Fruit fly (Drosophila melanogaster) whole organism, embryonic: ENCODE results near the gene PIG-C.

ENCODE experiments used
- Aef1 ChIP-seq: fragments of 200-800 bp; sonication (Bioruptor generic); IDR thresholded peaks from 3 replicates; pipeline ENCODE4 v1.3.6; 2022; ENCODE audit warnings: missing biosample characterization, missing genetic modification characterization
- Bdp1 ChIP-seq: fragments of 200-800 bp; sonication (Bioruptor generic); optimal IDR thresholded peaks from 3 replicates; lab custom pipeline; 2016; ENCODE audit warnings: missing biosample characterization, missing genetic modification characterization
- CG10209 ChIP-seq: fragments of 200-800 bp; sonication (Bioruptor generic); optimal IDR thresholded peaks from 3 replicates; lab custom pipeline; 2017; ENCODE audit warnings: missing biosample characterization, mild to moderate bottlenecking, missing genetic modification characterization, missing genetic modification reagents
- CG10366 ChIP-seq: fragments of 200-800 bp; sonication (Bioruptor generic); IDR thresholded peaks from 2 replicates; pipeline ENCODE4 v1.3.6; 2022; ENCODE audit warnings: missing biosample characterization, missing genetic modification characterization
- CG12659 ChIP-seq: fragments of 200-800 bp; sonication (Bioruptor generic); optimal IDR thresholded peaks from 3 replicates; lab custom pipeline; 2017; ENCODE audit warnings: mild to moderate bottlenecking, missing biosample characterization, missing genetic modification reagents, missing genetic modification characterization
- CG12942 ChIP-seq: fragments of 200-800 bp; sonication (Bioruptor generic); optimal IDR thresholded peaks from 3 replicates; lab custom pipeline; 2016; ENCODE audit warnings: missing biosample characterization, missing genetic modification characterization
- CG13296 ChIP-seq: fragments of 200-800 bp; sonication (Bioruptor generic); optimal IDR thresholded peaks from 3 replicates; lab custom pipeline; 2018; ENCODE audit warnings: missing biosample characterization, mild to moderate bottlenecking, missing genetic modification characterization
- CG13624 ChIP-seq: fragments of 200-800 bp; sonication (Bioruptor generic); optimal IDR thresholded peaks from 2 replicates; lab custom pipeline; 2016; ENCODE audit warnings: missing biosample characterization, missing genetic modification characterization
- CG13894 ChIP-seq: fragments of 200-800 bp; sonication (Bioruptor generic); optimal IDR thresholded peaks from 3 replicates; lab custom pipeline; 2018; ENCODE audit warnings: missing biosample characterization, mild to moderate bottlenecking, missing genetic modification characterization, moderate library complexity
- CG1792 ChIP-seq: fragments of 200-800 bp; sonication (Bioruptor generic); optimal IDR thresholded peaks from 2 replicates; lab custom pipeline; 2016; ENCODE audit warnings: missing biosample characterization, missing genetic modification characterization
- CG2678 ChIP-seq: fragments of 200-800 bp; sonication (Bioruptor generic); optimal IDR thresholded peaks from 3 replicates; lab custom pipeline; 2019; ENCODE audit warnings: missing biosample characterization, mild to moderate bottlenecking, missing genetic modification characterization, moderate library complexity
- CG2889 ChIP-seq: fragments of 200-800 bp; sonication (Bioruptor generic); IDR thresholded peaks from 3 replicates; pipeline ENCODE4 v1.3.6; 2022; ENCODE audit warnings: missing biosample characterization, missing genetic modification characterization
- CG30431 ChIP-seq: fragments of 200-800 bp; sonication (Bioruptor generic); optimal IDR thresholded peaks from 2 replicates; lab custom pipeline; 2017; ENCODE audit warnings: missing biosample characterization, missing genetic modification characterization
- CG3407 ChIP-seq: fragments of 200-800 bp; sonication (Bioruptor generic); optimal IDR thresholded peaks from 2 replicates; lab custom pipeline; 2018; ENCODE audit warnings: missing biosample characterization, mild to moderate bottlenecking, missing genetic modification characterization
- CG3838 ChIP-seq: fragments of 200-800 bp; sonication (Bioruptor generic); optimal IDR thresholded peaks from 3 replicates; lab custom pipeline; 2016; ENCODE audit warnings: missing biosample characterization, missing genetic modification characterization
- CG7839 ChIP-seq: fragments of 200-800 bp; sonication (Bioruptor generic); optimal IDR thresholded peaks from 3 replicates; lab custom pipeline; 2018; ENCODE audit warnings: missing biosample characterization, mild to moderate bottlenecking, missing genetic modification characterization, moderate library complexity
- CG8089 ChIP-seq: fragments of 200-800 bp; sonication (Bioruptor generic); optimal IDR thresholded peaks from 3 replicates; lab custom pipeline; 2016; ENCODE audit warnings: missing biosample characterization, missing genetic modification characterization
- CG9817 ChIP-seq: fragments of 200-800 bp; sonication (Bioruptor generic); optimal IDR thresholded peaks from 2 replicates; lab custom pipeline; 2018; ENCODE audit warnings: missing biosample characterization, mild to moderate bottlenecking, missing genetic modification characterization, moderate library complexity
- D ChIP-seq, 2 experiments: fragments of 200-800 bp in 1 of 2; fragments of >200 bp in 1 of 2; sonication (Bioruptor generic) in 1 of 2; optimal IDR thresholded peaks; 2 replicates in 1 of 2; 3 replicates in 1 of 2; lab custom pipeline; 2017; ENCODE audit warnings: mild to moderate bottlenecking in 1 of 2, missing biosample characterization in 1 of 2, missing genetic modification characterization in 1 of 2, missing genetic modification reagents in 1 of 2
- Dbx ChIP-seq: fragments of 200-800 bp; sonication (Bioruptor generic); IDR thresholded peaks from 3 replicates; pipeline ENCODE4 v1.3.6; 2022; ENCODE audit warnings: missing biosample characterization, missing genetic modification characterization
- Dp ChIP-seq: fragments of 200-800 bp; sonication (Bioruptor generic); optimal IDR thresholded peaks from 2 replicates; lab custom pipeline; 2018; ENCODE audit warnings: missing biosample characterization, mild to moderate bottlenecking, missing genetic modification characterization, moderate library complexity
- E2f1 ChIP-seq: fragments of 200-800 bp; sonication (Bioruptor generic); IDR thresholded peaks from 2 replicates; pipeline ENCODE4 v1.3.6; 2022; ENCODE audit warnings: missing biosample characterization, missing genetic modification characterization
- HHEX ChIP-seq: fragments of 200-800 bp; sonication (Bioruptor generic); optimal IDR thresholded peaks from 3 replicates; lab custom pipeline; 2017; ENCODE audit warnings: missing biosample characterization, mild to moderate bottlenecking, missing genetic modification characterization, missing genetic modification reagents
- Hand ChIP-seq: fragments of 200-800 bp; sonication (Bioruptor generic); optimal IDR thresholded peaks from 2 replicates; lab custom pipeline; 2017; ENCODE audit warnings: mild to moderate bottlenecking, missing biosample characterization, missing genetic modification reagents, missing genetic modification characterization
- MESR4 ChIP-seq: fragments of 200-800 bp; sonication (Bioruptor generic); optimal IDR thresholded peaks from 2 replicates; lab custom pipeline; 2018; ENCODE audit warnings: missing biosample characterization, mild to moderate bottlenecking, missing genetic modification characterization, moderate library complexity
- Max ChIP-seq: fragments of 200-800 bp; sonication (Bioruptor generic); optimal IDR thresholded peaks from 2 replicates; lab custom pipeline; 2016; ENCODE audit warnings: missing biosample characterization, mild to moderate bottlenecking, missing genetic modification characterization
- Med ChIP-seq: fragments of 200-800 bp; sonication (Bioruptor generic); peaks from one replicate; lab custom pipeline; 2016; ENCODE audit warnings: missing biosample characterization, missing genetic modification characterization, mild to moderate bottlenecking, inconsistent platforms, moderate library complexity
- NFAT ChIP-seq: fragments of 200-800 bp; sonication (Bioruptor generic); IDR thresholded peaks from 2 replicates; pipeline ENCODE4 v1.3.6; 2022; ENCODE audit warnings: missing biosample characterization, missing genetic modification characterization
- NK7.1 ChIP-seq: fragments of 200-800 bp; sonication (Bioruptor generic); optimal IDR thresholded peaks from 3 replicates; lab custom pipeline; 2016; ENCODE audit warnings: missing biosample characterization, missing genetic modification characterization
- Nf-YA ChIP-seq: fragments of 200-800 bp; sonication (Bioruptor generic); IDR thresholded peaks from 2 replicates; pipeline ENCODE4 v1.3.6; 2022; ENCODE audit warnings: missing biosample characterization, missing genetic modification characterization
- Nf-YB ChIP-seq: fragments of 200-800 bp; sonication (Bioruptor generic); optimal IDR thresholded peaks from 3 replicates; lab custom pipeline; 2019; ENCODE audit warnings: missing biosample characterization, mild to moderate bottlenecking, missing genetic modification characterization, moderate library complexity
- abd-A ChIP-seq: fragments of 200-800 bp; sonication (Bioruptor generic); optimal IDR thresholded peaks from 3 replicates; lab custom pipeline; 2019; ENCODE audit warnings: missing biosample characterization, mild to moderate bottlenecking, missing genetic modification characterization, moderate library complexity
- bab2 ChIP-seq: fragments of 200-800 bp; sonication (Bioruptor generic); optimal IDR thresholded peaks from 2 replicates; lab custom pipeline; 2016; ENCODE audit warnings: missing biosample characterization, missing genetic modification characterization
- danr ChIP-seq: fragments of 200-800 bp; sonication (Bioruptor generic); IDR thresholded peaks from 2 replicates; pipeline ENCODE4 v1.3.6; 2022; ENCODE audit warnings: missing biosample characterization, missing genetic modification characterization
- dimm ChIP-seq: fragments of 200-800 bp; sonication (Bioruptor generic); IDR thresholded peaks from 2 replicates; pipeline ENCODE4 v1.3.6; 2022; ENCODE audit warnings: missing biosample characterization, missing genetic modification characterization
- esg ChIP-seq: fragments of 200-800 bp; sonication (Bioruptor generic); conservative IDR thresholded peaks from 2 replicates; pipeline ENCODE4 v1.3.6; 2022; ENCODE audit warnings: missing biosample characterization, missing genetic modification characterization
- exex ChIP-seq: fragments of 200-800 bp; sonication (Bioruptor generic); optimal IDR thresholded peaks from 4 replicates; lab custom pipeline; 2018; ENCODE audit warnings: missing biosample characterization, mild to moderate bottlenecking, missing genetic modification characterization, moderate library complexity
- fd96Cb ChIP-seq: fragments of 200-800 bp; sonication (Bioruptor generic); optimal IDR thresholded peaks from 2 replicates; lab custom pipeline; 2018; ENCODE audit warnings: missing biosample characterization, mild to moderate bottlenecking, missing genetic modification characterization, moderate library complexity
- fru ChIP-seq: fragments of >200 bp; optimal IDR thresholded peaks from 2 replicates; lab custom pipeline; 2017
- gem ChIP-seq: fragments of 200-800 bp; sonication (Bioruptor generic); optimal IDR thresholded peaks from 2 replicates; lab custom pipeline; 2019; ENCODE audit warnings: missing biosample characterization, mild to moderate bottlenecking, missing genetic modification characterization, moderate library complexity
- gsb-n ChIP-seq: fragments of 200-800 bp; sonication (Bioruptor generic); optimal IDR thresholded peaks from 3 replicates; lab custom pipeline; 2018; ENCODE audit warnings: missing biosample characterization, mild to moderate bottlenecking, missing genetic modification characterization
- inv ChIP-seq: fragments of 200-800 bp; sonication (Bioruptor generic); IDR thresholded peaks from 2 replicates; pipeline ENCODE4 v1.3.6; 2022; ENCODE audit warnings: missing biosample characterization, missing genetic modification characterization; ENCODE audit not compliant: partially characterized antibody
- jing ChIP-seq: fragments of 200-800 bp; sonication (Bioruptor generic); optimal IDR thresholded peaks from 2 replicates; lab custom pipeline; 2018; ENCODE audit warnings: missing biosample characterization, mild to moderate bottlenecking, missing genetic modification characterization
- kay ChIP-seq: fragments of 200-800 bp; sonication (Bioruptor generic); optimal IDR thresholded peaks from 2 replicates; lab custom pipeline; 2016; ENCODE audit warnings: missing biosample characterization, missing genetic modification characterization
- schlank ChIP-seq: fragments of 200-800 bp; sonication (Bioruptor generic); optimal IDR thresholded peaks from 2 replicates; lab custom pipeline; 2018; ENCODE audit warnings: missing biosample characterization, mild to moderate bottlenecking, missing genetic modification characterization
- sens ChIP-seq: fragments of 200-800 bp; sonication (Bioruptor generic); peaks from one replicate; lab custom pipeline; 2016; ENCODE audit warnings: missing biosample characterization, missing genetic modification characterization
- sna ChIP-seq: fragments of 200-800 bp; sonication (Bioruptor generic); IDR thresholded peaks from 2 replicates; pipeline ENCODE4 v1.3.6; 2022; ENCODE audit warnings: missing biosample characterization, missing genetic modification characterization; ENCODE audit not compliant: partially characterized antibody
- stwl ChIP-seq: fragments of 200-800 bp; sonication (Bioruptor generic); optimal IDR thresholded peaks from 3 replicates; lab custom pipeline; 2018; ENCODE audit warnings: missing biosample characterization, mild to moderate bottlenecking, missing genetic modification characterization, moderate library complexity
- tap ChIP-seq: fragments of 200-800 bp; optimal IDR thresholded peaks from 3 replicates; lab custom pipeline; 2019; ENCODE audit warnings: missing biosample characterization, mild to moderate bottlenecking, missing genetic modification characterization, moderate library complexity
- vvl ChIP-seq: fragments of 200-800 bp; sonication (Bioruptor generic); IDR thresholded peaks from 2 replicates; pipeline ENCODE4 v1.3.6; 2022; ENCODE audit warnings: missing biosample characterization, missing genetic modification characterization
- zf30C ChIP-seq: fragments of 200-800 bp; sonication (Bioruptor generic); optimal IDR thresholded peaks from 3 replicates; lab custom pipeline; 2018; ENCODE audit warnings: missing biosample characterization, mild to moderate bottlenecking, missing genetic modification characterization

The PIG-C gene

dm6 chr3L:3305430-3305829 is 13.6 kb downstream of the PIG-C start (continued):
- TF ChIP-seq CG30431 (GFP tag; lab: Kevin White, UChicago) (peak; percentile 15), CG1792 (peak; percentile 58), MESR4 (GFP tag; lab: Kevin White, UChicago) (no peak), kay (GFP tag; lab: Kevin White, UChicago) (peak; percentile 31), CG13894 (no peak), CG13624 (GFP tag; lab: Kevin White, UChicago) (no peak), inv (GFP tag; lab: Robert Waterston, UW) (no peak), esg (no peak), fru (lab: Kevin White, UChicago) (no peak), sens (GFP tag; lab: Kevin White, UChicago) (peak; percentile 92), exex (tag; lab: Kevin White, UChicago) (no peak), Med (GFP tag; lab: Kevin White, UChicago) (peak; percentile 94), bab2 (GFP tag; lab: Kevin White, UChicago) (peak; percentile 50), CG9817 (tag; lab: Kevin White, UChicago) (no peak), vvl (GFP tag; lab: Robert Waterston, UW) (peak; percentile 51; the same call in 1 of the 2 replicates), CG3838 (GFP tag; lab: Kevin White, UChicago) (peak; percentile 0), CG8089 (GFP tag; lab: Kevin White, UChicago) (peak; percentile 49), E2f1 (no peak), Hand (GFP tag; lab: Kevin White, UChicago) (no peak), D (optimal IDR thresholded peaks at IDR 0.05; lab: Kevin White, UChicago) (no peak), D (GFP tag; optimal IDR thresholded peaks at IDR 0.05; lab: Kevin White, UChicago) (peak; percentile 15), NFAT (GFP tag; lab: Robert Waterston, UW) (no peak), CG12659 (GFP tag; lab: Kevin White, UChicago) (peak; percentile 31), gem (tag; lab: Kevin White, UChicago) (peak; percentile 61), tap (no peak), CG3407 (GFP tag; lab: Kevin White, UChicago) (peak; percentile 64), schlank (no peak), gsb-n (tag; lab: Kevin White, UChicago) (peak; percentile 30), Dp (GFP tag; lab: Kevin White, UChicago) (no peak), jing (GFP tag; lab: Kevin White, UChicago) (no peak), CG2889 (no peak), CG12942 (GFP tag; lab: Kevin White, UChicago) (peak; percentile 4), NK7.1 (peak; percentile 19), Aef1 (GFP tag; lab: Robert Waterston, UW) (no peak), zf30C (GFP tag; lab: Kevin White, UChicago) (no peak), fd96Cb (tag; lab: Kevin White, UChicago) (peak; percentile 42), danr (GFP tag; lab: Robert Waterston, UW) (no peak), Max (GFP tag; lab: Kevin White, UChicago) (peak; percentile 33), Nf-YA (GFP tag; lab: Robert Waterston, UW) (no peak), CG10366 (GFP tag; lab: Robert Waterston, UW) (no peak), CG10209 (GFP tag; lab: Kevin White, UChicago) (peak; percentile 74), Nf-YB (peak; percentile 8), HHEX (peak; percentile 56), Dbx (GFP tag; lab: Robert Waterston, UW) (no peak), CG7839 (tag; lab: Kevin White, UChicago) (peak; percentile 14), stwl (tag; lab: Kevin White, UChicago) (no peak), CG2678 (tag; lab: Kevin White, UChicago) (peak; percentile 60), Bdp1 (peak; percentile 23), dimm (GFP tag; lab: Robert Waterston, UW) (no peak), CG13296 (GFP tag; lab: Kevin White, UChicago) (no peak), abd-A (tag; lab: Kevin White, UChicago) (no peak), sna (GFP tag; lab: Robert Waterston, UW) (no peak)
